Worm (Caenorhabditis elegans): ENCODE results near the gene K10B2.4.
A peak's percentile ranks its signal among the peaks of the same experiment; 100 is the strongest.

The K10B2.4 gene

ce11 chrII:6348360-6348759, 12.4 kb downstream of the K10B2.4 start (continued):
- no peak for TF ChIP-seq lag-1 (GFP tag; IDR thresholded peaks at IDR 0.05)
- TF ChIP-seq rpc-1 (optimal IDR thresholded peaks at IDR 0.05) = no peak
- no peak for TF ChIP-seq rpc-1 (tag; optimal IDR thresholded peaks at IDR 0.05)
- no peak for TF ChIP-seq hlh-12 (tag; optimal IDR thresholded peaks at IDR 0.05)
- no peak for TF ChIP-seq B0035.1 (tag; optimal IDR thresholded peaks at IDR 0.05)
- TF ChIP-seq cebp-2 (GFP tag; IDR thresholded peaks at IDR 0.05) = no peak
- TF ChIP-seq pbrm-1 (GFP tag; IDR thresholded peaks at IDR 0.05) = peak; percentile 72
- peak in 1 of 3 experiments; percentile 80 for TF ChIP-seq lin-35 (GFP tag; optimal IDR thresholded peaks at IDR 0.05)
- no peak for TF ChIP-seq lsl-1 (GFP tag; optimal IDR thresholded peaks at IDR 0.05)
- TF ChIP-seq chd-7 (tag; optimal IDR thresholded peaks at IDR 0.05) = peak; percentile 64
- TF ChIP-seq C06A6.2 (GFP tag; conservative IDR thresholded peaks at IDR 0.05) = peak; percentile 80
- TF ChIP-seq hsf-1 (GFP tag; IDR thresholded peaks at IDR 0.05) = 0 out of 2 replicates have a peak, but pooled peaks have one; percentile 53
- TF ChIP-seq athp-1 (tag; optimal IDR thresholded peaks at IDR 0.05) = no peak
- TF ChIP-seq madf-6 (GFP tag; IDR thresholded peaks at IDR 0.05) = no peak
- no peak for TF ChIP-seq snpc-4 (GFP tag; optimal IDR thresholded peaks at IDR 0.05)
- TF ChIP-seq snpc-4 (tag; optimal IDR thresholded peaks at IDR 0.05) = peak in 3 of 4 experiments; percentile 4 to 56 (median 53)
- TF ChIP-seq F57C9.4 (tag; optimal IDR thresholded peaks at IDR 0.05) = no peak
- 0 out of 2 replicates have a peak, but pooled peaks have one; percentile 28 for TF ChIP-seq rcor-1 (GFP tag; IDR thresholded peaks at IDR 0.05)
- no peak for TF ChIP-seq snpc-1.3 (tag; optimal IDR thresholded peaks at IDR 0.05; ENCODE audit: insufficient read depth)
- no peak for TF ChIP-seq ztf-3 (GFP tag; optimal IDR thresholded peaks at IDR 0.05)
- TF ChIP-seq zfh-2 (GFP tag; conservative IDR thresholded peaks at IDR 0.05) = peak; percentile 82
- peak; percentile 54; the same call in 1 of the 2 replicates for TF ChIP-seq dox-1 (GFP tag; IDR thresholded peaks at IDR 0.05)
- peak; percentile 96 for TF ChIP-seq ama-1 (optimal IDR thresholded peaks at IDR 0.05)
- TF ChIP-seq ama-1 (GFP tag; optimal IDR thresholded peaks at IDR 0.05) = no peak
- TF ChIP-seq Y56A3A.18 (GFP tag; IDR thresholded peaks at IDR 0.05) = no peak
- TF ChIP-seq lin-26 (GFP tag; IDR thresholded peaks at IDR 0.05) = peak; percentile 72; the same call in 1 of the 2 replicates
- peak; percentile 64 for TF ChIP-seq somi-1 (GFP tag; optimal IDR thresholded peaks at IDR 0.05)
- no peak for TF ChIP-seq ceh-79 (tag; optimal IDR thresholded peaks at IDR 0.05)
- TF ChIP-seq madf-10 (tag; optimal IDR thresholded peaks at IDR 0.05) = peak; percentile 82
- TF ChIP-seq nhr-80 (tag; optimal IDR thresholded peaks at IDR 0.05) = peak; percentile 80
- TF ChIP-seq D2030.7 (GFP tag; IDR thresholded peaks at IDR 0.05) = no peak

ce11 chrII:6347341-6348118, 13.2 kb downstream of the K10B2.4 start, which contains the start of gene lgg-1:
Gene lgg-1, minus strand, starts transcription at chrII:6347719.
- no peak for TF ChIP-seq hlh-12 (tag; optimal IDR thresholded peaks at IDR 0.05)
- TF ChIP-seq nhr-179 (tag; optimal IDR thresholded peaks at IDR 0.05) = no peak
- peak; percentile 68 for TF ChIP-seq K12H6.12 (tag; optimal IDR thresholded peaks at IDR 0.05)
- TF ChIP-seq F49E8.2 (tag; optimal IDR thresholded peaks at IDR 0.05; ENCODE audit: insufficient read depth) = no peak
- no peak for TF ChIP-seq lsy-27 (tag; optimal IDR thresholded peaks at IDR 0.05; ENCODE audit: borderline replicate concordance, insufficient read depth)
- no peak for TF ChIP-seq nfya-1 (tag; optimal IDR thresholded peaks at IDR 0.05; ENCODE audit: borderline replicate concordance, insufficient read depth)
- 0 out of 2 replicates have a peak, but pooled peaks have one; percentile 5 for TF ChIP-seq lir-1 (GFP tag; conservative IDR thresholded peaks at IDR 0.05)
- peak; percentile 83 for TF ChIP-seq pha-4 (tag; optimal IDR thresholded peaks at IDR 0.05)
- TF ChIP-seq dpff-1 (tag; optimal IDR thresholded peaks at IDR 0.05) = no peak
- TF ChIP-seq ceh-27 (GFP tag; optimal IDR thresholded peaks at IDR 0.05) = peak; percentile 41
- no peak for TF ChIP-seq rec-8 (tag; optimal IDR thresholded peaks at IDR 0.05)
- TF ChIP-seq Y53G8AR.9 (GFP tag; conservative IDR thresholded peaks at IDR 0.05) = peak; percentile 43; the same call in 1 of the 2 replicates
- TF ChIP-seq ama-1 (optimal IDR thresholded peaks at IDR 0.05) = peak; percentile 98
- no peak for TF ChIP-seq ama-1 (GFP tag; optimal IDR thresholded peaks at IDR 0.05)
- TF ChIP-seq attf-5 (GFP tag; optimal IDR thresholded peaks at IDR 0.05) = peak; percentile 45
- 0 out of 2 replicates have a peak, but pooled peaks have one; percentile 6 for TF ChIP-seq Y79H2A.3 (GFP tag; conservative IDR thresholded peaks at IDR 0.05)
- TF ChIP-seq bed-2 (GFP tag; IDR thresholded peaks at IDR 0.05) = peak; percentile 54; the same call in 1 of the 2 replicates
- peak in 1 of 3 experiments; percentile 60 for TF ChIP-seq lin-35 (GFP tag; optimal IDR thresholded peaks at IDR 0.05)
- no peak for TF ChIP-seq T26A5.8 (tag; optimal IDR thresholded peaks at IDR 0.05)
- TF ChIP-seq ztf-25 (GFP tag; IDR thresholded peaks at IDR 0.05) = no peak
